Fruit fly (Drosophila melanogaster) whole organism, adult: ENCODE results near the gene CG17186.
A peak's percentile ranks its signal among the peaks of the same experiment; 100 is the strongest.

Experiments used
- CG11617 ChIP-seq: fragments of 200-800 bp; sonication (Bioruptor generic); optimal IDR thresholded peaks from 2 replicates; lab custom pipeline; 2017; ENCODE audit warnings: mild to moderate bottlenecking, missing biosample characterization, missing genetic modification reagents, missing genetic modification characterization
- CG12768 ChIP-seq: fragments of 200-800 bp; sonication (Bioruptor generic); optimal IDR thresholded peaks from 2 replicates; lab custom pipeline; 2017; ENCODE audit warnings: missing biosample characterization, missing genetic modification characterization, mild to moderate bottlenecking, moderate library complexity, missing genetic modification reagents
- CG14711 ChIP-seq: fragments of 200-800 bp; sonication (Bioruptor generic); optimal IDR thresholded peaks from 2 replicates; lab custom pipeline; 2018; ENCODE audit warnings: missing biosample characterization, mild to moderate bottlenecking, missing genetic modification characterization, moderate library complexity
- CG1620 ChIP-seq: fragments of 200-800 bp; sonication (Bioruptor generic); optimal IDR thresholded peaks from 2 replicates; lab custom pipeline; 2016; ENCODE audit warnings: missing biosample characterization, missing genetic modification characterization
- CG33017 ChIP-seq: fragments of 200-800 bp; sonication (Bioruptor generic); optimal IDR thresholded peaks from 2 replicates; lab custom pipeline; 2018; ENCODE audit warnings: missing biosample characterization, mild to moderate bottlenecking, missing genetic modification characterization, moderate library complexity
- CG5204 ChIP-seq: fragments of 200-800 bp; sonication (Bioruptor generic); optimal IDR thresholded peaks from 2 replicates; lab custom pipeline; 2016; ENCODE audit warnings: missing biosample characterization, missing genetic modification characterization
- CG7045 ChIP-seq: fragments of 200-800 bp; sonication (Bioruptor generic); optimal IDR thresholded peaks from 2 replicates; lab custom pipeline; 2017; ENCODE audit warnings: missing biosample characterization, mild to moderate bottlenecking, missing genetic modification characterization
- CG7101 ChIP-seq: fragments of 200-800 bp; sonication (Bioruptor generic); optimal IDR thresholded peaks from 2 replicates; lab custom pipeline; 2018; ENCODE audit warnings: missing biosample characterization, mild to moderate bottlenecking, missing genetic modification characterization, moderate library complexity
- Clk ChIP-seq: fragments of 200-800 bp; sonication (Bioruptor generic); optimal IDR thresholded peaks from 2 replicates; lab custom pipeline; 2017; ENCODE audit warnings: missing biosample characterization, missing genetic modification characterization
- Crg-1 ChIP-seq: fragments of 200-800 bp; sonication (Bioruptor generic); optimal IDR thresholded peaks from 2 replicates; lab custom pipeline; 2016; ENCODE audit warnings: missing biosample characterization, missing genetic modification characterization
- Hr96 ChIP-seq: fragments of 200-800 bp; sonication (Bioruptor generic); optimal IDR thresholded peaks from 2 replicates; lab custom pipeline; 2016; ENCODE audit warnings: missing biosample characterization, missing genetic modification characterization
- Mnt ChIP-seq: fragments of 200-800 bp; sonication (Bioruptor generic); optimal IDR thresholded peaks from 2 replicates; lab custom pipeline; 2016; ENCODE audit warnings: missing biosample characterization, mild to moderate bottlenecking, missing genetic modification characterization
- bab1 ChIP-seq: fragments of 200-800 bp; sonication (Bioruptor generic); optimal IDR thresholded peaks from 3 replicates; lab custom pipeline; 2019; ENCODE audit warnings: missing biosample characterization, mild to moderate bottlenecking, missing genetic modification characterization, moderate library complexity
- cic ChIP-seq: fragments of 200-800 bp; sonication (Bioruptor generic); optimal IDR thresholded peaks from 2 replicates; lab custom pipeline; 2017; ENCODE audit warnings: missing biosample characterization, mild to moderate bottlenecking, missing genetic modification characterization, moderate library complexity
- cnc ChIP-seq, 2 experiments: fragments of >200 bp; optimal IDR thresholded peaks; 2 replicates each; lab custom pipeline; 2017
- kay ChIP-seq: fragments of 200-800 bp; sonication (Bioruptor generic); peaks from one replicate; lab custom pipeline; 2016; ENCODE audit warnings: missing biosample characterization, missing genetic modification characterization, borderline replicate concordance
- ovo ChIP-seq: fragments of 200-800 bp; sonication (Bioruptor generic); optimal IDR thresholded peaks from 2 replicates; lab custom pipeline; 2016; ENCODE audit warnings: missing biosample characterization, missing genetic modification characterization
- pad ChIP-seq: fragments of 200-800 bp; sonication (Bioruptor generic); optimal IDR thresholded peaks from 3 replicates; lab custom pipeline; 2017; ENCODE audit warnings: missing biosample characterization, missing genetic modification characterization, mild to moderate bottlenecking, moderate library complexity, missing genetic modification reagents
- tj ChIP-seq: fragments of 200-800 bp; sonication (Bioruptor generic); optimal IDR thresholded peaks from 3 replicates; lab custom pipeline; 2017; ENCODE audit warnings: missing biosample characterization, mild to moderate bottlenecking, missing genetic modification characterization, moderate library complexity
- toe ChIP-seq: fragments of 200-800 bp; sonication (Bioruptor generic); optimal IDR thresholded peaks from 2 replicates; lab custom pipeline; 2016; ENCODE audit warnings: missing biosample characterization, missing genetic modification characterization

CG17186 gene

dm6 chr3R:19911030-19911429, 33.7 kb upstream of the CG17186 start:
- TF ChIP-seq Hr96 (GFP tag; lab: Kevin White, UChicago): no peak
- TF ChIP-seq kay (GFP tag; lab: Kevin White, UChicago): no peak
- no peak for TF ChIP-seq Crg-1
- no peak for TF ChIP-seq CG7045 (GFP tag; lab: Kevin White, UChicago)
- no peak for TF ChIP-seq CG1620
- TF ChIP-seq toe (GFP tag; lab: Kevin White, UChicago): no peak
- no peak for TF ChIP-seq Clk (GFP tag; lab: Kevin White, UChicago)
- TF ChIP-seq CG11617: no peak

DNA sequence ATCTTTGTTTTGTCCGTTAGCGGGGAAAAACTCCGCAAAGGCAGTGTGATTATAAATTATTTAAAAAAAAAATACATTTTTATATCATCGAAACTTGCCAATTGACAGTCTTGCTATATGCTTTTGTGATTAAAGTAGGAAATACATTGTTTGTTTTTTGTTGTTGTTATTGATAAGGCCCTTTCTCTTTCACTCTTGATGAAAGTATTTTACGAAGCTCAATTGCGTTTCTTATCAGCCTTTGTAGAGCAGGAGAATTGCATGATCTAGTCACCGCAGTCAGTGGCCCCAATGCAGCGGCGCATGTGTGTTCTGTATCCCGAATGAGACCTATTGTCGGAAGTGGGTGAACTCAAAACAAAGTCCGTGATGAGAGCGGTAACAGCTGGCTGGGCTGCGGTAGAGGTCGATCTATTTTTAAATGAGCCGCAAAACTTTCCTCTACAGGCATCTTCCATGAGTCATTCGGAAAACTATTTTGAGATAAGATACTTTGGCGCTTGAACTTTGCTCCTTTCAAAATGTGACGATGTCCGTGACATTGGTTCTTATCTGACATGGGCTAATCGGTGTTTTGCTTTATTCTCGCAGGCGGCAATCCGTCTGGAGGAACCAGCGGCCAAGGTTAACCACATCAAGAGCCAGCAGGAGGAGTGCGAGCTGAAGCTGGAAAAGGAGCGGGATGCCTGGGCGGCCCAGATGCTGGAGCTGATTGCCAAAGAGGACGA, 33.2 kb upstream of the CG17186 start:
- TF ChIP-seq kay (GFP tag; lab: Kevin White, UChicago) (peak; percentile 87), cic (GFP tag; lab: Kevin White, UChicago) (peak; percentile 73), CG7101 (tag; lab: Kevin White, UChicago) (no peak), Mnt (GFP tag; lab: Kevin White, UChicago) (peak; percentile 3), bab1 (GFP tag; lab: Kevin White, UChicago) (no peak)

- TF ChIP-seq CG1620 (no peak), CG5204 (no peak), Mnt (GFP tag; lab: Kevin White, UChicago) (no peak), CG14711 (tag; lab: Kevin White, UChicago) (no peak), CG7045 (GFP tag; lab: Kevin White, UChicago) (no peak), CG33017 (tag; lab: Kevin White, UChicago) (no peak), bab1 (GFP tag; lab: Kevin White, UChicago) (no peak), CG12768 (GFP tag; lab: Kevin White, UChicago) (no peak), Clk (GFP tag; lab: Kevin White, UChicago) (no peak), ovo (GFP tag; lab: Kevin White, UChicago) (no peak), tj (GFP tag; lab: Kevin White, UChicago) (no peak), CG7101 (tag; lab: Kevin White, UChicago) (no peak), cic (GFP tag; lab: Kevin White, UChicago) (no peak), cnc (optimal IDR thresholded peaks at IDR 0.05; lab: Kevin White, UChicago) (no peak), Hr96 (GFP tag; lab: Kevin White, UChicago) (no peak), Crg-1 (no peak), CG11617 (no peak)
Measured at dm6 chr3R:19909541-19910182, 32.3 kb upstream of the CG17186 start.

DNA sequence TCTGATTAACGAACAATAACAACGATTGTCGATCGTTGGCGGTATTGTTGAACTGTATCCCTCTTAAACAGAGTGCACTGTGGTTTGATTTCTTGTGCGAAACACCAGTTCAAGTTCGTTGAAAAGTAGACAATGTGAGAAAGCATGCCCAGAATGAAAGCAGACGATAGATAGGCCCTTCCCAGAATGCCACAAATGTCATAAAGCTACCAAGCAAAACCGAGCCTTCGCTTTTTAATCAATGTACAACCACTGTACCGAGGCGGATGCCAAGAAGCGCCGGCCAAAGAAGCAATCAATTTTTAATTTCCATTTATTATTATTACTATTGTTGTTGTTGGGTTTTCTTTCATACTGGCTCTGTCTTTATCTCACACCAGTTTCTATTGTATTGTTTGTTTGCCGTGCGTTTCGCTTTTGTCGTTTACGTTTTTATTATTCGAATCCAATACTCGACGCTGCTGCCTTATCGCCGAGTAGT, 31.6 kb upstream of the CG17186 start:
- no peak for TF ChIP-seq CG12768 (GFP tag; lab: Kevin White, UChicago)
- TF ChIP-seq cnc (optimal IDR thresholded peaks at IDR 0.05; lab: Kevin White, UChicago): no peak
- TF ChIP-seq tj (GFP tag; lab: Kevin White, UChicago): no peak
- peak; percentile 1 for TF ChIP-seq CG1620
- peak; percentile 22 for TF ChIP-seq CG7101 (tag; lab: Kevin White, UChicago)
- TF ChIP-seq pad (GFP tag; lab: Kevin White, UChicago): peak; percentile 14
- TF ChIP-seq ovo (GFP tag; lab: Kevin White, UChicago): no peak
- no peak for TF ChIP-seq CG14711 (tag; lab: Kevin White, UChicago)
- TF ChIP-seq CG5204: no peak
- TF ChIP-seq Crg-1: peak; percentile 13
- peak; percentile 20 for TF ChIP-seq Mnt (GFP tag; lab: Kevin White, UChicago)
- TF ChIP-seq cic (GFP tag; lab: Kevin White, UChicago): peak; percentile 87
- TF ChIP-seq Hr96 (GFP tag; lab: Kevin White, UChicago): no peak
- no peak for TF ChIP-seq toe (GFP tag; lab: Kevin White, UChicago)
- TF ChIP-seq CG33017 (tag; lab: Kevin White, UChicago): peak; percentile 20
- TF ChIP-seq Clk (GFP tag; lab: Kevin White, UChicago): no peak
- no peak for TF ChIP-seq bab1 (GFP tag; lab: Kevin White, UChicago)
- peak; percentile 85 for TF ChIP-seq kay (GFP tag; lab: Kevin White, UChicago)
- no peak for TF ChIP-seq CG7045 (GFP tag; lab: Kevin White, UChicago)
- TF ChIP-seq CG11617: peak; percentile 29

DNA sequence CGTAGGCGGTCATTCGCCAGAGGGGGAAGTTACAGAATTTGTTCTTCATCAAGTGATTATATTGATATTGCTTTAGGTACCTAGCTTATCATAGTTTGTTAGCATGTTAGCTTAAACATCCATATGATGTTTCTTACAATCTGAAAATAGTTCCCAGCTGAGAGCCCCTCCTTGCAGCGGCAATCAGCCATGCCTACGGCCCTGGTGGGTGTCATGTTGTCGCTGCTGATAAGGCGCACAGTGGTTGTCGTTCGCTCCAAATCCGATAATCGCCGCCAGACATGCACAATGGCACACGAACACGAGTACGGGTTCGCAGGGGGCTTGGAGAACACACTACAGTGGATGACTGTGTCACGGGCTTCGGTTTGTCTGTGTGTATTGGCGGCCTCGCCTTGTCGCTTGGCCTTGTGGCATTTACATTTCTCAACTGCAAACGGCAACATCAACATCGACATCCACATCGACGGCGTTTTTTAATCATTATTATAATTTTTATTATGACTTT, 28.7 kb upstream of the CG17186 start:
- peak; percentile 59 for TF ChIP-seq Crg-1
- TF ChIP-seq Hr96 (GFP tag; lab: Kevin White, UChicago): peak; percentile 73
- TF ChIP-seq CG12768 (GFP tag; lab: Kevin White, UChicago): peak; percentile 87
- TF ChIP-seq tj (GFP tag; lab: Kevin White, UChicago): peak; percentile 62
- TF ChIP-seq CG7045 (GFP tag; lab: Kevin White, UChicago): peak; percentile 70
- no peak for TF ChIP-seq kay (GFP tag; lab: Kevin White, UChicago)
- TF ChIP-seq cnc (optimal IDR thresholded peaks at IDR 0.05; lab: Kevin White, UChicago): no peak
- TF ChIP-seq Clk (GFP tag; lab: Kevin White, UChicago): peak; percentile 66
- peak; percentile 88 for TF ChIP-seq CG7101 (tag; lab: Kevin White, UChicago)
- TF ChIP-seq ovo (GFP tag; lab: Kevin White, UChicago): peak; percentile 51
- peak; percentile 91 for TF ChIP-seq CG33017 (tag; lab: Kevin White, UChicago)
- peak; percentile 73 for TF ChIP-seq cic (GFP tag; lab: Kevin White, UChicago)
- TF ChIP-seq toe (GFP tag; lab: Kevin White, UChicago): peak; percentile 24
- TF ChIP-seq CG1620: peak; percentile 67
- TF ChIP-seq pad (GFP tag; lab: Kevin White, UChicago): peak; percentile 53
- peak; percentile 85 for TF ChIP-seq CG11617
- peak; percentile 78 for TF ChIP-seq Mnt (GFP tag; lab: Kevin White, UChicago)
- TF ChIP-seq bab1 (GFP tag; lab: Kevin White, UChicago): peak; percentile 38
- peak; percentile 75 for TF ChIP-seq CG14711 (tag; lab: Kevin White, UChicago)
- peak; percentile 85 for TF ChIP-seq CG5204
